Worm (Caenorhabditis elegans) whole organism, L4 larva: Measurements from ENCODE around the gene Y17G7B.12.

Experiments used
- D1046.2 ChIP-seq: fragments of 200-800 bp; sonication (Bioruptor generic); IDR thresholded peaks from 2 replicates; pipeline ENCODE4 v1.3.6; 2022; ENCODE audit warnings: missing genetic modification characterization, missing compliant biosample characterization
- F26F4.8 ChIP-seq: fragments of 200-800 bp; sonication (Bioruptor generic); conservative IDR thresholded peaks from 2 replicates; pipeline ENCODE4 v1.3.6; 2022; ENCODE audit warnings: missing genetic modification characterization, missing compliant biosample characterization
- F44E2.7 ChIP-seq: fragments of 200-800 bp; sonication (Bioruptor generic); IDR thresholded peaks from 2 replicates; pipeline ENCODE4 v2.1.2; 2022; ENCODE audit warnings: missing genetic modification characterization, missing compliant biosample characterization
- F49E8.2 ChIP-seq: sonication (generic microtip); optimal IDR thresholded peaks from 2 replicates; lab custom pipeline; 2016; ENCODE audit warnings: missing compliant biosample characterization, mild to moderate bottlenecking, missing genetic modification characterization, borderline replicate concordance
- ZK337.2 ChIP-seq: fragments of 200-800 bp; sonication (Bioruptor generic); IDR thresholded peaks from 2 replicates; pipeline ENCODE4 v1.3.6; 2022; ENCODE audit warnings: missing genetic modification reagents, missing genetic modification characterization, missing compliant biosample characterization
- ZK546.5 ChIP-seq, 2 experiments: sonication (generic microtip); optimal IDR thresholded peaks; 2 replicates each; lab custom pipeline; 2017; ENCODE audit warnings: missing biosample characterization in 2 of 2, missing genetic modification characterization in 2 of 2
- ama-1 ChIP-seq: fragments of 150-350 bp; optimal IDR thresholded peaks from 2 replicates; lab custom pipeline; 2014; ENCODE audit warnings: inconsistent platforms, mixed read lengths
- arid-1 ChIP-seq: fragments of 200-800 bp; sonication (Bioruptor generic); conservative IDR thresholded peaks from 2 replicates; pipeline ENCODE4 v1.3.6; 2022; ENCODE audit warnings: missing genetic modification reagents, missing genetic modification characterization, missing compliant biosample characterization
- attf-4 ChIP-seq: sonication (generic microtip); optimal IDR thresholded peaks from 3 replicates; lab custom pipeline; 2017; ENCODE audit warnings: missing biosample characterization, missing genetic modification characterization
- ceh-32 ChIP-seq: sonication (generic microtip); optimal IDR thresholded peaks from 2 replicates; lab custom pipeline; 2016; ENCODE audit warnings: mild to moderate bottlenecking, missing genetic modification characterization, missing compliant biosample characterization; ENCODE audit not compliant: poor library complexity
- ceh-82 ChIP-seq: sonication (generic microtip); optimal IDR thresholded peaks from 2 replicates; lab custom pipeline; 2017; ENCODE audit warnings: missing biosample characterization, missing genetic modification characterization
- ces-1 ChIP-seq: fragments of 150-350 bp; sonication (generic microtip); optimal IDR thresholded peaks from 4 replicates; lab custom pipeline; 2014; ENCODE audit warnings: missing biosample characterization, missing genetic modification reagents, missing genetic modification characterization
- daf-12 ChIP-seq: fragments of 150-350 bp; optimal IDR thresholded peaks from 2 replicates; lab custom pipeline; 2014; ENCODE audit warnings: missing biosample characterization, missing genetic modification reagents, missing genetic modification characterization
- daf-16 ChIP-seq, 3 experiments: sonication (generic microtip); optimal IDR thresholded peaks; 2 replicates each; lab custom pipeline; 2016 to 2017; ENCODE audit warnings: missing genetic modification characterization in 3 of 3, missing genetic modification reagents in 3 of 3, mild to moderate bottlenecking in 2 of 3, missing compliant biosample characterization in 2 of 3, missing biosample characterization in 1 of 3, moderate library complexity in 1 of 3
- dmd-9 ChIP-seq: fragments of 200-800 bp; sonication (Bioruptor generic); IDR thresholded peaks from 2 replicates; pipeline ENCODE4 v1.3.6; 2022; ENCODE audit warnings: missing genetic modification reagents, missing genetic modification characterization, missing compliant biosample characterization
- dpl-1 ChIP-seq: fragments of 150-350 bp; optimal IDR thresholded peaks from 2 replicates; lab custom pipeline; 2014; ENCODE audit warnings: missing biosample characterization, missing genetic modification reagents, missing genetic modification characterization
- egl-27 ChIP-seq: sonication (generic microtip); optimal IDR thresholded peaks from 3 replicates; lab custom pipeline; 2017; ENCODE audit warnings: missing biosample characterization, missing genetic modification reagents, missing genetic modification characterization
- fkh-10 ChIP-seq: fragments of 150-350 bp; optimal IDR thresholded peaks from 2 replicates; lab custom pipeline; 2014; ENCODE audit warnings: missing biosample characterization, missing genetic modification reagents, missing genetic modification characterization
- fos-1 ChIP-seq: fragments of 150-350 bp; optimal IDR thresholded peaks from 2 replicates; lab custom pipeline; 2014; ENCODE audit warnings: missing biosample characterization, missing genetic modification characterization
- hlh-30 ChIP-seq: sonication (generic microtip); optimal IDR thresholded peaks from 2 replicates; lab custom pipeline; 2017; ENCODE audit warnings: antibody characterized with exemption, mild to moderate bottlenecking, missing genetic modification characterization, missing compliant biosample characterization; ENCODE audit not compliant: insufficient read depth
- lim-7 ChIP-seq: fragments of 200-800 bp; sonication (Bioruptor generic); IDR thresholded peaks from 2 replicates; pipeline ENCODE4 v1.3.6; 2022; ENCODE audit warnings: missing genetic modification characterization, missing compliant biosample characterization
- lin-13 ChIP-seq: fragments of 150-350 bp; optimal IDR thresholded peaks from 2 replicates; lab custom pipeline; 2014; ENCODE audit warnings: missing biosample characterization, missing genetic modification reagents, missing genetic modification characterization
- lin-39 ChIP-seq: fragments of 150-350 bp; optimal IDR thresholded peaks from 2 replicates; lab custom pipeline; 2014; ENCODE audit warnings: missing biosample characterization, missing genetic modification reagents, missing genetic modification characterization
- lsy-2 ChIP-seq, 2 experiments: fragments of 150-350 bp in 1 of 2; sonication (generic microtip) in 1 of 2; optimal IDR thresholded peaks; 2 replicates each; lab custom pipeline; 2014 to 2017; ENCODE audit warnings: missing biosample characterization in 2 of 2, missing genetic modification characterization in 2 of 2
- mdl-1 ChIP-seq, 2 experiments: fragments of 150-350 bp in 1 of 2; sonication (generic microtip) in 1 of 2; optimal IDR thresholded peaks; 2 replicates each; lab custom pipeline; 2014 to 2017; ENCODE audit warnings: missing biosample characterization in 2 of 2, missing genetic modification characterization in 2 of 2
- mdt-29 ChIP-seq: fragments of 200-800 bp; sonication (Bioruptor generic); IDR thresholded peaks from 2 replicates; pipeline ENCODE4 v1.3.6; 2022; ENCODE audit warnings: missing genetic modification reagents, missing genetic modification characterization, missing compliant biosample characterization
- mes-2 ChIP-seq: sonication (generic microtip); optimal IDR thresholded peaks from 2 replicates; lab custom pipeline; 2016; ENCODE audit warnings: missing genotype, mild to moderate bottlenecking, missing genetic modification characterization, missing compliant biosample characterization; ENCODE audit not compliant: poor library complexity, severe bottlenecking
- nhr-10 ChIP-seq: fragments of 150-350 bp; optimal IDR thresholded peaks from 2 replicates; lab custom pipeline; 2014; ENCODE audit warnings: missing biosample characterization, missing genetic modification characterization
- nhr-25 ChIP-seq: sonication (generic microtip); optimal IDR thresholded peaks from 2 replicates; lab custom pipeline; 2017; ENCODE audit warnings: missing genetic modification characterization, mild to moderate bottlenecking, missing compliant biosample characterization, antibody characterized with exemption, moderate library complexity, borderline replicate concordance; ENCODE audit not compliant: insufficient read depth
- nhr-48 ChIP-seq: sonication (generic microtip); optimal IDR thresholded peaks from 2 replicates; lab custom pipeline; 2016; ENCODE audit warnings: mild to moderate bottlenecking, missing genetic modification characterization, missing compliant biosample characterization
- pha-4 ChIP-seq, 2 experiments: fragments of 150-350 bp in 1 of 2; fragments of 200-800 bp in 1 of 2; sonication (Bioruptor generic) in 1 of 2; IDR thresholded peaks in 1 of 2; optimal IDR thresholded peaks in 1 of 2; 2 replicates each; pipeline versions ENCODE4 v1.3.6 to Lab custom; 2014 to 2022; ENCODE audit warnings: missing genetic modification characterization in 2 of 2, missing genetic modification reagents in 2 of 2, missing biosample characterization in 1 of 2, missing compliant biosample characterization in 1 of 2
- php-3 ChIP-seq: fragments of 200-800 bp; sonication (Bioruptor generic); IDR thresholded peaks from 2 replicates; pipeline ENCODE4 v1.3.6; 2022; ENCODE audit warnings: missing genetic modification reagents, missing genetic modification characterization, missing compliant biosample characterization
- pqm-1 ChIP-seq: sonication (generic microtip); optimal IDR thresholded peaks from 2 replicates; lab custom pipeline; 2017; ENCODE audit warnings: missing biosample characterization, missing genetic modification characterization
- sdz-12 ChIP-seq: fragments of 200-800 bp; sonication (Bioruptor generic); optimal IDR thresholded peaks from 2 replicates; lab custom pipeline; 2018; ENCODE audit warnings: mild to moderate bottlenecking, missing genetic modification characterization, missing compliant biosample characterization
- skn-1 ChIP-seq: fragments of 150-350 bp; optimal IDR thresholded peaks from 2 replicates; lab custom pipeline; 2014; ENCODE audit warnings: missing biosample characterization, missing genetic modification characterization
- snpc-4 ChIP-seq: fragments of 150-350 bp; optimal IDR thresholded peaks from 2 replicates; lab custom pipeline; 2014; ENCODE audit warnings: missing biosample characterization, missing genetic modification characterization
- spr-1 ChIP-seq: sonication (generic microtip); optimal IDR thresholded peaks from 2 replicates; lab custom pipeline; 2016; ENCODE audit warnings: mild to moderate bottlenecking, missing genetic modification characterization, missing compliant biosample characterization
- tag-97 ChIP-seq: fragments of 200-800 bp; sonication (Bioruptor generic); IDR thresholded peaks from 2 replicates; pipeline ENCODE4 v1.3.6; 2022; ENCODE audit warnings: missing genetic modification characterization, missing compliant biosample characterization
- tra-1 ChIP-seq: fragments of 200-800 bp; sonication (Bioruptor generic); IDR thresholded peaks from 2 replicates; pipeline ENCODE4 v1.3.6; 2022; ENCODE audit warnings: missing genetic modification reagents, missing genetic modification characterization, missing compliant biosample characterization
- unc-62 ChIP-seq, 3 experiments: fragments of 150-350 bp in 1 of 3; sonication (generic microtip); optimal IDR thresholded peaks in 2 of 3; peaks in 1 of 3; 1 replicate in 1 of 3; 2 replicates in 2 of 3; lab custom pipeline; 2014 to 2017; ENCODE audit warnings: missing biosample characterization in 3 of 3, missing genetic modification characterization in 3 of 3, missing genetic modification reagents in 3 of 3, missing genotype in 1 of 3
- vab-7 ChIP-seq: fragments of 200-800 bp; sonication (Bioruptor generic); IDR thresholded peaks from 2 replicates; pipeline ENCODE4 v1.3.6; 2022; ENCODE audit warnings: missing genetic modification reagents, missing genetic modification characterization, missing compliant biosample characterization
- zfp-2 ChIP-seq: sonication (generic microtip); optimal IDR thresholded peaks from 2 replicates; lab custom pipeline; 2016; ENCODE audit warnings: mild to moderate bottlenecking, missing genetic modification characterization, missing compliant biosample characterization
- zfp-3 ChIP-seq: fragments of 200-800 bp; sonication (Bioruptor generic); conservative IDR thresholded peaks from 2 replicates; pipeline ENCODE4 v1.3.6; 2022; ENCODE audit warnings: missing genetic modification reagents, missing genetic modification characterization, missing compliant biosample characterization
- zip-11 ChIP-seq: fragments of 200-800 bp; sonication (Bioruptor generic); IDR thresholded peaks from 2 replicates; pipeline ENCODE4 v1.3.6; 2022; ENCODE audit warnings: missing genetic modification characterization, missing compliant biosample characterization
- zip-2 ChIP-seq: fragments of 150-350 bp; optimal IDR thresholded peaks from 2 replicates; lab custom pipeline; 2014; ENCODE audit warnings: missing biosample characterization, missing genetic modification characterization
- ztf-11 ChIP-seq: fragments of 150-350 bp; optimal IDR thresholded peaks from 2 replicates; lab custom pipeline; 2014; ENCODE audit warnings: missing biosample characterization, missing genetic modification characterization
- ztf-7 ChIP-seq: fragments of 150-350 bp; optimal IDR thresholded peaks from 2 replicates; lab custom pipeline; 2014; ENCODE audit warnings: missing biosample characterization, missing genetic modification characterization

Y17G7B.12 gene

DNA sequence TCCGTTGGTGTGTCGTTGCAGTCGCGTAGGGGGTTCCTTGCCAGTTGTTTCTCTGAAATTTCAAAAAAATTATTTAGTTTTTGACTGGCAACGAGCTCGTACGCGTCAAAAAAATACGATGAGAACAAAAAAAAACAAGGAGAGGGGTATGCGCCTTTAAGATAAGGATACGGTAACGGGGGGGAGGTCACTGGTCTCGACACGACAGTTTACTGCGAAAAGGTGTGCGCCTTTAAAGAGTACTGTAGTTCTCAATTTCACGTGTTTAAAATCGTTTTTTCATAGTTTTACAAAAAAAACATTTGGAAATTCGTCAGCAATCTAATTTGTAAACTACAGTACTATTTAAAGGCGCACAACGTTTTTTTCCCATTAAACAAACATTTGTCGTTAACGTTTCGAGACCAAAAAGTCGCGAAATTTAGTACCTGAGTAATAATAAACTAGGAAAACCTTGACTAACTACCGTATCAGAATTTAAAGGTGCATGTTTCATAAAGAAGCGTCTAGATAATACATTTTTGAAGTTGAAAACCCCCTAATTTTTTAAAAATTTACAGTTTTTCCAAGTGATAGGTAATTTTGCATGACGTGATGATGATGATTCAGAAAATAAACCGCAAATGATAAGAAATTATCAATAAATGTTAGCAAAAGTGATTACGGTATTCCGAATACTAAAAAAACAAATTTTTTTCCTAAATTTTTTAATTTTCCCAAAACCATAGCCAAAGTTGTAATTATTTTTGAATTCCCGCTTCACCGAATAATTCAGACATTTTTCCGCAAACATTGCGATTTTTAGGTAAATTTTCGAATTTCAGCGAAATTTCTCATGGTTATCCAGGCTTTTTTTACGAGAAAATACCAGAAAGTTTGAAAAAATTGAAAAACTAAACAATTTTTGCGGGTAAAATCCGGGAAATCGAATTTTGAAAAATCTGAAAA, 49.3 kb upstream of the Y17G7B.12 start (continued):
- no peak for TF ChIP-seq fkh-10 (GFP tag; lab: Kevin White, UChicago)
- no peak for TF ChIP-seq snpc-4 (tag; lab: Kevin White, UChicago)
- TF ChIP-seq ZK337.2 (GFP tag; lab: Robert Waterston, UW), result no peak
- TF ChIP-seq zfp-3 (GFP tag; lab: Robert Waterston, UW), result no peak
- TF ChIP-seq ceh-32 (tag; lab: Kevin White, UChicago), result no peak
- no peak for TF ChIP-seq ces-1 (GFP tag; lab: Kevin White, UChicago)
- TF ChIP-seq ZK546.5 (tag; optimal IDR thresholded peaks at IDR 0.05; lab: Kevin White, UChicago), result no peak
- no peak for TF ChIP-seq ceh-82 (tag; lab: Kevin White, UChicago)
- no peak for TF ChIP-seq F26F4.8 (GFP tag; lab: Robert Waterston, UW)
- peak in 1 of 2 experiments; percentile 24 for TF ChIP-seq daf-16 (GFP tag; optimal IDR thresholded peaks at IDR 0.05; lab: Kevin White, UChicago)
- TF ChIP-seq daf-16 (tag; optimal IDR thresholded peaks at IDR 0.05; lab: Kevin White, UChicago), result peak; percentile 68
- peak; percentile 4; the same call in 1 of the 2 replicates for TF ChIP-seq zip-11
- no peak for TF ChIP-seq hlh-30 (tag; lab: Kevin White, UChicago)
- TF ChIP-seq lin-13 (GFP tag; lab: Kevin White, UChicago), result peak; percentile 23
- no peak for TF ChIP-seq dpl-1 (GFP tag; lab: Kevin White, UChicago)
- no peak for TF ChIP-seq ztf-11 (tag; lab: Kevin White, UChicago)
- no peak for TF ChIP-seq F44E2.7 (GFP tag; lab: Robert Waterston, UW)
- TF ChIP-seq nhr-10 (tag; lab: Kevin White, UChicago), result no peak
- no peak for TF ChIP-seq spr-1
- 0 out of 2 replicates have a peak, but pooled peaks have one; percentile 68 for TF ChIP-seq D1046.2 (GFP tag; lab: Robert Waterston, UW)
- peak; percentile 38 for TF ChIP-seq lin-39 (tag; lab: Kevin White, UChicago)
- no peak for TF ChIP-seq vab-7 (GFP tag; lab: Robert Waterston, UW)
- no peak for TF ChIP-seq pha-4 (GFP tag; IDR thresholded peaks at IDR 0.05; lab: Robert Waterston, UW)
- TF ChIP-seq pha-4 (tag; optimal IDR thresholded peaks at IDR 0.05; lab: Kevin White, UChicago), result no peak
- peak; percentile 15 for TF ChIP-seq pqm-1
- peak in 1 of 2 experiments; percentile 64 for TF ChIP-seq lsy-2 (tag; optimal IDR thresholded peaks at IDR 0.05; lab: Kevin White, UChicago)
- TF ChIP-seq arid-1 (GFP tag; lab: Robert Waterston, UW), result peak; percentile 62; the same call in 1 of the 2 replicates
- TF ChIP-seq tag-97 (GFP tag; lab: Robert Waterston, UW), result 0 out of 2 replicates have a peak, but pooled peaks have one; percentile 53
- no peak; the same call in none of the 2 replicates for TF ChIP-seq php-3 (GFP tag; lab: Robert Waterston, UW)
- peak; percentile 54; the same call in 1 of the 2 replicates for TF ChIP-seq tra-1 (GFP tag; lab: Robert Waterston, UW)
- no peak for TF ChIP-seq F49E8.2 (tag; lab: Kevin White, UChicago)
- no peak for TF ChIP-seq fos-1 (tag; lab: Kevin White, UChicago)
- TF ChIP-seq ama-1, result no peak
- no peak for TF ChIP-seq attf-4
- TF ChIP-seq zip-2 (tag; lab: Kevin White, UChicago), result no peak
- no peak for TF ChIP-seq dmd-9
- no peak for TF ChIP-seq daf-12 (tag; lab: Kevin White, UChicago)
- TF ChIP-seq sdz-12 (GFP tag; lab: Kevin White, UChicago), result peak; percentile 24
- no peak for TF ChIP-seq unc-62 (GFP tag; optimal IDR thresholded peaks at IDR 0.05 in 1 of 2; lab: Kevin White, UChicago)
- TF ChIP-seq unc-62 (tag; optimal IDR thresholded peaks at IDR 0.05; lab: Kevin White, UChicago), result no peak
- no peak for TF ChIP-seq mdl-1 (tag; optimal IDR thresholded peaks at IDR 0.05; lab: Kevin White, UChicago)
- peak; percentile 34 for TF ChIP-seq nhr-48 (tag; lab: Kevin White, UChicago)
- no peak for TF ChIP-seq egl-27 (tag; lab: Kevin White, UChicago)
- no peak for TF ChIP-seq skn-1
- TF ChIP-seq lim-7 (GFP tag; lab: Robert Waterston, UW), result no peak
- no peak for TF ChIP-seq ztf-7 (tag; lab: Kevin White, UChicago)
- peak; percentile 37; the same call in 1 of the 2 replicates for TF ChIP-seq mdt-29 (GFP tag; lab: Robert Waterston, UW)
- TF ChIP-seq mes-2 (tag; lab: Kevin White, UChicago), result peak; percentile 41
- TF ChIP-seq zfp-2 (tag; lab: Kevin White, UChicago), result no peak
- TF ChIP-seq nhr-25 (tag; lab: Kevin White, UChicago), result no peak
